Fruit fly (Drosophila melanogaster) Kc167 (cell line): ENCODE measurements around the gene Naa40.

Experiments
- h ChIP-seq: fragments of >200 bp; optimal IDR thresholded peaks from 3 replicates; lab custom pipeline; 2018; ENCODE audit warnings: missing external identifiers
- psq ChIP-seq: fragments of >200 bp; optimal IDR thresholded peaks from 2 replicates; lab custom pipeline; 2017; ENCODE audit warnings: missing external identifiers

DNA sequence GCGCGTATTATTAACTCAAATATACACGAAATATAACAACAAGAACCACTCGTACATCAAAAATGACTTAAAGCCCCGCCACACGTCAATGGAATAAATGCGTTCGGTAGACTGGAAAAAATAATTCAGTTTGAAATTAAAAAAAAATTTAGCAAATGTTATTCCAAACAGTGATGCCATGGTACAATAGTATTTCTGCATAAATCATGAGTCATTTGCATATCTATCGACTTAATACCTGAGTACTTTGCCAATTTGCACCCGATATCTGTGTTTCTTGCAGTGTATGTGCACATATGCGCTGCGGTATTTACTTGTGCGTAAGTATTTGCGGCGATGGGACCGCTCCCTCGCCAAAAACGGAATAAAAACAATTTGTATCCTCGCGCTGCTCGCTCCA, 38.4 kb upstream of the Naa40 start:
- TF ChIP-seq psq (lab: Kevin White, UChicago) (no peak), h (lab: Kevin White, UChicago) (no peak)
